Worm (Caenorhabditis elegans): ENCODE measurements around the gene ceh-58.

The ceh-58 gene

ce11 chrII:10357468-10358007 lies 11.9 kb downstream of the ceh-58 start, which contains the start of gene C07E3.3:
TSS of gene C07E3.3 (minus strand) at chrII:10357518.
- TF ChIP-seq ces-1 (GFP tag; optimal IDR thresholded peaks at IDR 0.05) (no peak), mls-2 (tag; optimal IDR thresholded peaks at IDR 0.05) (no peak), lin-13 (tag; optimal IDR thresholded peaks at IDR 0.05) (no peak), drap-1 (GFP tag; optimal IDR thresholded peaks at IDR 0.05) (no peak), nhr-237 (tag; optimal IDR thresholded peaks at IDR 0.05) (no peak), unc-120 (tag; optimal IDR thresholded peaks at IDR 0.05; ENCODE audit: poor library complexity, severe bottlenecking) (no peak), bed-3 (GFP tag; optimal IDR thresholded peaks at IDR 0.05) (no peak), ztf-11 (tag; optimal IDR thresholded peaks at IDR 0.05) (no peak), M03D4.4 (tag; optimal IDR thresholded peaks at IDR 0.05) (no peak), ceh-43 (GFP tag; optimal IDR thresholded peaks at IDR 0.05) (no peak), unc-39 (tag; optimal IDR thresholded peaks at IDR 0.05) (no peak), cnd-1 (tag; optimal IDR thresholded peaks at IDR 0.05) (no peak), ceh-39 (tag; optimal IDR thresholded peaks at IDR 0.05) (no peak), lsy-2 (tag; optimal IDR thresholded peaks at IDR 0.05) (no peak), snpc-4 (tag; optimal IDR thresholded peaks at IDR 0.05) (no peak), sem-2 (GFP tag; optimal IDR thresholded peaks at IDR 0.05) (no peak), nhr-2 (tag; optimal IDR thresholded peaks at IDR 0.05) (no peak), pha-4 (tag; optimal IDR thresholded peaks at IDR 0.05) (no peak), lin-32 (GFP tag; optimal IDR thresholded peaks at IDR 0.05) (no peak), zip-8 (tag; optimal IDR thresholded peaks at IDR 0.05) (no peak)

- TF ChIP-seq hlh-1 (tag; optimal IDR thresholded peaks at IDR 0.05) (no peak), tbx-8 (GFP tag; optimal IDR thresholded peaks at IDR 0.05) (no peak), unc-120 (tag; optimal IDR thresholded peaks at IDR 0.05; ENCODE audit: poor library complexity, severe bottlenecking) (no peak)
Observed at ce11 chrII:10351963-10352362, 17.4 kb downstream of the ceh-58 start, which contains the start of gene C07E3.8. TSS of gene C07E3.8 (plus strand) at chrII:10352263.

ce11 chrII:10350487-10350886 lies 18.9 kb downstream of the ceh-58 start, which contains the start of gene C07E3.9:
TSS of gene C07E3.9 (plus strand) at chrII:10350756.
- TF ChIP-seq cnd-1 (tag; optimal IDR thresholded peaks at IDR 0.05) (no peak), ces-1 (GFP tag; optimal IDR thresholded peaks at IDR 0.05) (peak; percentile 87), nhr-237 (tag; optimal IDR thresholded peaks at IDR 0.05) (peak; percentile 40), lsy-2 (tag; optimal IDR thresholded peaks at IDR 0.05) (peak; percentile 56)

ce11 chrII:10349915-10350314 lies 19.5 kb downstream of the ceh-58 start, which contains the start of gene stip-1:
TSS of gene stip-1 (minus strand) at chrII:10350012.
- TF ChIP-seq hlh-1 (tag; optimal IDR thresholded peaks at IDR 0.05) (no peak), M03D4.4 (tag; optimal IDR thresholded peaks at IDR 0.05) (no peak), tbx-8 (GFP tag; optimal IDR thresholded peaks at IDR 0.05) (no peak)

ce11 chrII:10346075-10346474 lies 23.3 kb downstream of the ceh-58 start, which contains the start of gene C07E3.10:
TSS of gene C07E3.10 (plus strand) at chrII:10346375.
- no peak for TF ChIP-seq blmp-1 (tag; optimal IDR thresholded peaks at IDR 0.05)
- no peak for TF ChIP-seq lin-32 (GFP tag; optimal IDR thresholded peaks at IDR 0.05)
- no peak for TF ChIP-seq ceh-83 (GFP tag; optimal IDR thresholded peaks at IDR 0.05)
- TF ChIP-seq ham-2 (GFP tag; optimal IDR thresholded peaks at IDR 0.05), result no peak
- no peak for TF ChIP-seq zip-8 (tag; optimal IDR thresholded peaks at IDR 0.05)
- TF ChIP-seq nhr-28 (tag; optimal IDR thresholded peaks at IDR 0.05), result no peak
- no peak for TF ChIP-seq lsy-2 (tag; optimal IDR thresholded peaks at IDR 0.05)
- no peak for TF ChIP-seq drap-1 (GFP tag; optimal IDR thresholded peaks at IDR 0.05)
- no peak for TF ChIP-seq pha-4 (tag; optimal IDR thresholded peaks at IDR 0.05)
- no peak for TF ChIP-seq nhr-12 (tag; optimal IDR thresholded peaks at IDR 0.05)
- no peak for TF ChIP-seq unc-39 (tag; optimal IDR thresholded peaks at IDR 0.05)
- no peak for TF ChIP-seq ceh-39 (tag; optimal IDR thresholded peaks at IDR 0.05)
- no peak for TF ChIP-seq nhr-2 (tag; optimal IDR thresholded peaks at IDR 0.05)
- TF ChIP-seq unc-120 (tag; optimal IDR thresholded peaks at IDR 0.05; ENCODE audit: poor library complexity, severe bottlenecking), result no peak
- TF ChIP-seq nhr-237 (tag; optimal IDR thresholded peaks at IDR 0.05), result no peak
- TF ChIP-seq nhr-76 (tag; optimal IDR thresholded peaks at IDR 0.05), result no peak
- TF ChIP-seq hlh-1 (tag; optimal IDR thresholded peaks at IDR 0.05), result no peak
- no peak for TF ChIP-seq mab-5 (tag; optimal IDR thresholded peaks at IDR 0.05)
- TF ChIP-seq unc-62 (GFP tag; optimal IDR thresholded peaks at IDR 0.05), result no peak

- no peak for TF ChIP-seq bed-3 (GFP tag; optimal IDR thresholded peaks at IDR 0.05)
- TF ChIP-seq sptf-1 (tag; optimal IDR thresholded peaks at IDR 0.05), result no peak
- TF ChIP-seq ceh-83 (GFP tag; optimal IDR thresholded peaks at IDR 0.05), result no peak
- TF ChIP-seq cnd-1 (tag; optimal IDR thresholded peaks at IDR 0.05), result no peak
- TF ChIP-seq zip-8 (tag; optimal IDR thresholded peaks at IDR 0.05), result no peak
- TF ChIP-seq elt-1 (tag; optimal IDR thresholded peaks at IDR 0.05; ENCODE audit: borderline replicate concordance, insufficient read depth), result no peak
- TF ChIP-seq nhr-28 (tag; optimal IDR thresholded peaks at IDR 0.05), result no peak
- TF ChIP-seq mls-2 (tag; optimal IDR thresholded peaks at IDR 0.05), result no peak
- TF ChIP-seq pha-4 (tag; optimal IDR thresholded peaks at IDR 0.05), result no peak
- no peak for TF ChIP-seq unc-62 (GFP tag; optimal IDR thresholded peaks at IDR 0.05)
- TF ChIP-seq tbx-8 (GFP tag; optimal IDR thresholded peaks at IDR 0.05), result no peak
- TF ChIP-seq mep-1 (tag; optimal IDR thresholded peaks at IDR 0.05), result no peak
- TF ChIP-seq blmp-1 (tag; optimal IDR thresholded peaks at IDR 0.05), result no peak
- no peak for TF ChIP-seq mab-5 (tag; optimal IDR thresholded peaks at IDR 0.05)
- no peak for TF ChIP-seq lin-13 (tag; optimal IDR thresholded peaks at IDR 0.05)
- no peak for TF ChIP-seq nhr-2 (tag; optimal IDR thresholded peaks at IDR 0.05)
- TF ChIP-seq hlh-1 (tag; optimal IDR thresholded peaks at IDR 0.05), result no peak
- no peak for TF ChIP-seq nhr-76 (tag; optimal IDR thresholded peaks at IDR 0.05)
- TF ChIP-seq snpc-4 (tag; optimal IDR thresholded peaks at IDR 0.05), result no peak
Observed at ce11 chrII:10345012-10345411, 24.4 kb downstream of the ceh-58 start, which contains the start of gene pro-2. TSS of gene pro-2 (minus strand) at chrII:10345112.
